Fruit fly (Drosophila melanogaster) whole organism, adult: ENCODE measurements around the gene Axud1.
A peak's percentile ranks its signal among the peaks of the same experiment; 100 is the strongest.

Experiments used
- CG11617 ChIP-seq: fragments of 200-800 bp; sonication (Bioruptor generic); optimal IDR thresholded peaks from 2 replicates; lab custom pipeline; 2017; ENCODE audit warnings: mild to moderate bottlenecking, missing biosample characterization, missing genetic modification reagents, missing genetic modification characterization
- CG12768 ChIP-seq: fragments of 200-800 bp; sonication (Bioruptor generic); optimal IDR thresholded peaks from 2 replicates; lab custom pipeline; 2017; ENCODE audit warnings: missing biosample characterization, missing genetic modification characterization, mild to moderate bottlenecking, moderate library complexity, missing genetic modification reagents
- CG14711 ChIP-seq: fragments of 200-800 bp; sonication (Bioruptor generic); optimal IDR thresholded peaks from 2 replicates; lab custom pipeline; 2018; ENCODE audit warnings: missing biosample characterization, mild to moderate bottlenecking, missing genetic modification characterization, moderate library complexity
- CG1620 ChIP-seq: fragments of 200-800 bp; sonication (Bioruptor generic); optimal IDR thresholded peaks from 2 replicates; lab custom pipeline; 2016; ENCODE audit warnings: missing biosample characterization, missing genetic modification characterization
- CG33017 ChIP-seq: fragments of 200-800 bp; sonication (Bioruptor generic); optimal IDR thresholded peaks from 2 replicates; lab custom pipeline; 2018; ENCODE audit warnings: missing biosample characterization, mild to moderate bottlenecking, missing genetic modification characterization, moderate library complexity
- CG5204 ChIP-seq: fragments of 200-800 bp; sonication (Bioruptor generic); optimal IDR thresholded peaks from 2 replicates; lab custom pipeline; 2016; ENCODE audit warnings: missing biosample characterization, missing genetic modification characterization
- CG7045 ChIP-seq: fragments of 200-800 bp; sonication (Bioruptor generic); optimal IDR thresholded peaks from 2 replicates; lab custom pipeline; 2017; ENCODE audit warnings: missing biosample characterization, mild to moderate bottlenecking, missing genetic modification characterization
- CG7101 ChIP-seq: fragments of 200-800 bp; sonication (Bioruptor generic); optimal IDR thresholded peaks from 2 replicates; lab custom pipeline; 2018; ENCODE audit warnings: missing biosample characterization, mild to moderate bottlenecking, missing genetic modification characterization, moderate library complexity
- Clk ChIP-seq: fragments of 200-800 bp; sonication (Bioruptor generic); optimal IDR thresholded peaks from 2 replicates; lab custom pipeline; 2017; ENCODE audit warnings: missing biosample characterization, missing genetic modification characterization
- Crg-1 ChIP-seq: fragments of 200-800 bp; sonication (Bioruptor generic); optimal IDR thresholded peaks from 2 replicates; lab custom pipeline; 2016; ENCODE audit warnings: missing biosample characterization, missing genetic modification characterization
- Hr96 ChIP-seq: fragments of 200-800 bp; sonication (Bioruptor generic); optimal IDR thresholded peaks from 2 replicates; lab custom pipeline; 2016; ENCODE audit warnings: missing biosample characterization, missing genetic modification characterization
- Mnt ChIP-seq: fragments of 200-800 bp; sonication (Bioruptor generic); optimal IDR thresholded peaks from 2 replicates; lab custom pipeline; 2016; ENCODE audit warnings: missing biosample characterization, mild to moderate bottlenecking, missing genetic modification characterization
- bab1 ChIP-seq: fragments of 200-800 bp; sonication (Bioruptor generic); optimal IDR thresholded peaks from 3 replicates; lab custom pipeline; 2019; ENCODE audit warnings: missing biosample characterization, mild to moderate bottlenecking, missing genetic modification characterization, moderate library complexity
- cic ChIP-seq: fragments of 200-800 bp; sonication (Bioruptor generic); optimal IDR thresholded peaks from 2 replicates; lab custom pipeline; 2017; ENCODE audit warnings: missing biosample characterization, mild to moderate bottlenecking, missing genetic modification characterization, moderate library complexity
- cnc ChIP-seq, 2 experiments: fragments of >200 bp; optimal IDR thresholded peaks; 2 replicates each; lab custom pipeline; 2017
- kay ChIP-seq: fragments of 200-800 bp; sonication (Bioruptor generic); peaks from one replicate; lab custom pipeline; 2016; ENCODE audit warnings: missing biosample characterization, missing genetic modification characterization, borderline replicate concordance
- ovo ChIP-seq: fragments of 200-800 bp; sonication (Bioruptor generic); optimal IDR thresholded peaks from 2 replicates; lab custom pipeline; 2016; ENCODE audit warnings: missing biosample characterization, missing genetic modification characterization
- pad ChIP-seq: fragments of 200-800 bp; sonication (Bioruptor generic); optimal IDR thresholded peaks from 3 replicates; lab custom pipeline; 2017; ENCODE audit warnings: missing biosample characterization, missing genetic modification characterization, mild to moderate bottlenecking, moderate library complexity, missing genetic modification reagents
- tj ChIP-seq: fragments of 200-800 bp; sonication (Bioruptor generic); optimal IDR thresholded peaks from 3 replicates; lab custom pipeline; 2017; ENCODE audit warnings: missing biosample characterization, mild to moderate bottlenecking, missing genetic modification characterization, moderate library complexity
- toe ChIP-seq: fragments of 200-800 bp; sonication (Bioruptor generic); optimal IDR thresholded peaks from 2 replicates; lab custom pipeline; 2016; ENCODE audit warnings: missing biosample characterization, missing genetic modification characterization

Axud1 gene

DNA sequence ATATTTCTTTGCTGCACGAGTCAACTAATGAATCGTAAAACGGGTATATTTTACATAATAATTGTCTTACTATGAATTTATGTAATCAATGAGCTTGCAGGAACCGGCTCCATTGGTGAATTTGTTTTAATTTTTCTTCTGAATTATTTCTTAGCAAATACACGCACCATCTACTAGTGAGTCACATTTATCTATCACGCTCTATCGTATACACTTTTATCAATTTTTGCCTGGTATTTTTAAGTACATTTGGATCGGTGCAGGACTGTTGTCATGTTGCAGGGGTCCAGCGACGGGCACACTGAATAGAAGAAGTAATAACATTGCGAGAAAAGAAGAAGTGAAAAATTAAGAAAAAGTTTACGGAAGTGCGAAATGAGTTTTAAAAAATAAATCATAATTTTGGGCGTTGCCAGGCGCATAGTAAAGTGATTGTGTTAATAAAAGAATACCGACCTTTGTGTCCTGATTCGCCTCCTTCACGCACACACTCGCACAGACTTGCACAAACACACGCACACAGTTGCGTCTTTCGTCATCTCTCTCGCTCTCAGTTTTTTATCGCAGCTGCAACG, at the start of gene Axud1, which contains the start of gene Rab5:
Gene Axud1 (plus strand): TSS at position 269 of the 575 bp plus-strand sequence.
Gene Rab5 (minus strand): TSS at position 197 of the 575 bp plus-strand sequence.
- TF ChIP-seq toe (peak; percentile 12), CG11617 (GFP tag; lab: Kevin White, UChicago) (no peak), CG14711 (tag; lab: Kevin White, UChicago) (no peak), pad (peak; percentile 12), CG1620 (GFP tag; lab: Kevin White, UChicago) (no peak), ovo (GFP tag; lab: Kevin White, UChicago) (no peak), cnc (optimal IDR thresholded peaks at IDR 0.05; lab: Kevin White, UChicago) (no peak), CG5204 (GFP tag; lab: Kevin White, UChicago) (no peak), cic (GFP tag; lab: Kevin White, UChicago) (no peak), Crg-1 (GFP tag; lab: Kevin White, UChicago) (no peak), Clk (GFP tag; lab: Kevin White, UChicago) (no peak), Mnt (peak; percentile 3), Hr96 (GFP tag; lab: Kevin White, UChicago) (no peak), bab1 (GFP tag; lab: Kevin White, UChicago) (no peak), kay (GFP tag; lab: Kevin White, UChicago) (peak; percentile 99)

DNA sequence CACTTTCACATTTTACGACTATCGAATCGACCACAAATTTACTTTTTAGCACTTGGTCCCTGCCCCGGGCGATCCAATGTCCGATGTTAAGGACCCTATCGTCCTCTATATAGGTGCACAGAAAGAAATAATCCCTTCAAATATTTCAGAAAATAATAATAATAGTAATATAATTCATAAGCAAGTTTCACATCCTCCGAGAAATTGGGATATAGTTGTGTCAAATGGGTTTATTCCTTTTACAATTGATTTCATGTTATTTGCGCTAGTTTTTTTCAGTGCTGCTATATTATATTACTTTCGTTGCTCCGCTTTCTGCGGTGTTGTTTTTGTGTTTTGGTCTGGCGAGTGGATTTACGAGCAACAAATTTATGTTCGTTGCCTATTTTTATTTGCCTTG, 16.7 kb upstream of the Axud1 start:
- TF ChIP-seq cic (GFP tag; lab: Kevin White, UChicago) = no peak
- TF ChIP-seq CG14711 (tag; lab: Kevin White, UChicago) = no peak
- TF ChIP-seq toe = no peak
- no peak for TF ChIP-seq bab1 (GFP tag; lab: Kevin White, UChicago)
- TF ChIP-seq cnc (optimal IDR thresholded peaks at IDR 0.05; lab: Kevin White, UChicago) = no peak
- TF ChIP-seq ovo (GFP tag; lab: Kevin White, UChicago) = no peak
- TF ChIP-seq kay (GFP tag; lab: Kevin White, UChicago) = no peak
- TF ChIP-seq CG7101 (tag; lab: Kevin White, UChicago) = no peak
- TF ChIP-seq CG11617 (GFP tag; lab: Kevin White, UChicago) = no peak
- no peak for TF ChIP-seq pad
- TF ChIP-seq Clk (GFP tag; lab: Kevin White, UChicago) = no peak
- no peak for TF ChIP-seq CG33017 (tag; lab: Kevin White, UChicago)

DNA sequence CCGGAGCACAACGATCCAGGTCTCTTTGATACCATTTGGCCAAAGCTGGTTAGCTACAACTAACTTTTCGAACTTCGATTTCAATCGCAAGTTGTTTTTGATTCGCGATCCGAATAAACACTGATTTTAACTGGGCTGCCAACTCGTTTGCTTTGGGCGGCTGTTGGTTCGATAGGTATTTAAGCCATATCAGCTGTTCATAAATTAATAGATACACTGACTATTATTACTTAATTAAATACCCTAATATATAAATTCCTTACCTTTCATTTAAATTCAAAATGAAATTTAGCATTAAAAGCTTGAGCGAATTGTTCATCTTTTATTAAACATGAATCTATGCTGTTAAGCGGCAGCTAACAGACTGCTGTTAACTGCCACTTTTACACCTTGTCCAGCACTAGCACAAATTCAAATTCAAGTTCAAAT, 7.9 kb upstream of the Axud1 start, which contains the start of gene CG9967:
Gene CG9967 (minus strand): TSS at position 129 of the 429 bp plus-strand sequence.
- peak; percentile 4 for TF ChIP-seq CG7101 (tag; lab: Kevin White, UChicago)
- TF ChIP-seq CG7045 (GFP tag; lab: Kevin White, UChicago) = no peak
- no peak for TF ChIP-seq Hr96 (GFP tag; lab: Kevin White, UChicago)
- TF ChIP-seq CG11617 (GFP tag; lab: Kevin White, UChicago) = peak; percentile 14
- TF ChIP-seq bab1 (GFP tag; lab: Kevin White, UChicago) = peak; percentile 65
- peak; percentile 26 for TF ChIP-seq pad
- peak; percentile 3 for TF ChIP-seq cic (GFP tag; lab: Kevin White, UChicago)

DNA sequence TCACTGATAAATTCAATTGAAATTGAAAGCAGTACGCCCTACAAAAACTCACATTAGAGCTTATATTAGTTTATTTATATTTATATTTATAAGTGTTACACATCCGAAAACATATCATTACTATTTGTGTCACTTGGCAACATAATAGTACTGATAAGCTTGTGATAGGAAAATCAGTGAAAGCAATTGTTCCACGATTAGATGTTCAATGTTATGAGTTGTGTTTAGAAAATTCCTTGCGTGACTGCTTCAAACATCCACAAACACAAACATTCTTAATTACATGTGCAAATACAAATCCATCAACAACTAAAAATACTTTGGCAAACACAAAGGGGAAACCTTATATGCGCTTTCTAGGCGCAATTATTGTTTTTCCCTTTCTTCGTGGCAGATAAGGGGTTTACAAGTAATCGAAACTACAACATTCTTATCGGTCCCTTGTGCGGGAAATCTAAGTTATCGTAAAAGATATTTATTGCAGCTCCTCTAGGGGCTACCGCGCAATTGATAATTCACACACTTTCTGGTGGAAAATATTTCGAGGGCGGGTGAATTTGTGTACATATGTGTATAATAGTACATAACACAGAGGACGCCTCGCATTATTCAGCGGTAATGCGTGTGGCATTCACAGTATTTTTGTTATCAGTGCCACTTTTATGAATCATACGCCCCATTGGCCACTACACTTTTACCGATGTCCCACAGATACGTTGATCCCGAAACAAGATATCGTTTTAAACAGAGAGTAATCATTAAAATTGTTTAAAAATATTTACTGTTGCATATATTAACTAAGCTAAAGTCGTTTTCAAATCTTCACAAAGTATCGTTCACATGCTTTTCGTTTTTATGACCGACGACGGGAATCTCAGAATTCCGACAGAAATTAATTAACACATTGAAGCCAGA, 3.0 kb upstream of the Axud1 start:
- TF ChIP-seq cnc (optimal IDR thresholded peaks at IDR 0.05; lab: Kevin White, UChicago) (no peak), CG12768 (GFP tag; lab: Kevin White, UChicago) (no peak), ovo (GFP tag; lab: Kevin White, UChicago) (no peak), Crg-1 (GFP tag; lab: Kevin White, UChicago) (no peak), kay (GFP tag; lab: Kevin White, UChicago) (peak; percentile 91), CG7045 (GFP tag; lab: Kevin White, UChicago) (no peak), Mnt (no peak), cic (GFP tag; lab: Kevin White, UChicago) (peak; percentile 22)

DNA sequence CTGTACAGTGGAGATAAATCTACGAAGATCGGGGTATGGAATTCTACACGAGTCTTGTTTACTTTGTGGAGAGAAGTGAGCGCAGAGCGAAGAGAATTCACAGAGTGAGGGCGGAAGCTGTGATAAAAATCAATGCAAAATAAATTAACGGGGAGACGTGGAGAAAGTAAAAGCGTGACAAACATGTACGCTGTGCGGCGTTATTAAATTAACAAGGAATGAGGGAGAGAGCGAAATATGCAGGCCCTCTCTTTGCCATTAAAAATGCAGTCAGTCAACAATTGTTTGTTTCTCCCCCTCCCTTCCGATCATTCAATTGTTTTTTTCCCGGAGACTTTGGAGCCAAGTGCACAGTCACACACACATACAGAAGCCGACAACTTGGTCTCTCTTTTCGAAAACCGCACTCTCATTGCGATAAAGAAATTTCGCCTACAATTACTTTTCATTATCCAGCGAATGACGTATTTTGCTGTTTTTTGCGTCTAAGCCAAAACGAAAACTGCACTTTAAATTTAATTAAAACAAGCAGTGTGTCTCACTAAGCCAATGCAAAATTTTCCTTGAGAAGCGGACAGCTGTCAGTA, 2.2 kb upstream of the Axud1 start:
- TF ChIP-seq Clk (GFP tag; lab: Kevin White, UChicago) (peak; percentile 27), bab1 (GFP tag; lab: Kevin White, UChicago) (no peak), CG11617 (GFP tag; lab: Kevin White, UChicago) (no peak), CG7045 (GFP tag; lab: Kevin White, UChicago) (peak; percentile 34), Crg-1 (GFP tag; lab: Kevin White, UChicago) (peak; percentile 28), Mnt (peak; percentile 27), CG5204 (GFP tag; lab: Kevin White, UChicago) (peak; percentile 65), pad (peak; percentile 78), kay (GFP tag; lab: Kevin White, UChicago) (no peak), CG14711 (tag; lab: Kevin White, UChicago) (peak; percentile 18), tj (GFP tag; lab: Kevin White, UChicago) (no peak), CG7101 (tag; lab: Kevin White, UChicago) (no peak), cic (GFP tag; lab: Kevin White, UChicago) (peak; percentile 54), CG12768 (GFP tag; lab: Kevin White, UChicago) (peak; percentile 97), CG1620 (GFP tag; lab: Kevin White, UChicago) (no peak), Hr96 (GFP tag; lab: Kevin White, UChicago) (peak; percentile 74), CG33017 (tag; lab: Kevin White, UChicago) (peak; percentile 29), toe (peak; percentile 87), cnc (optimal IDR thresholded peaks at IDR 0.05; lab: Kevin White, UChicago) (peak; percentile 52 to 72), ovo (GFP tag; lab: Kevin White, UChicago) (peak; percentile 79)
